Worm (Caenorhabditis elegans) whole organism, young adult: Measurements from ENCODE around the gene bcc-1.

Experiments
- B0035.1 ChIP-seq: sonication (generic microtip); optimal IDR thresholded peaks from 2 replicates; lab custom pipeline; 2016; ENCODE audit warnings: missing genetic modification characterization, mild to moderate bottlenecking, missing compliant biosample characterization, missing genotype, missing genetic modification reagents
- B0261.1 ChIP-seq: sonication (generic microtip); optimal IDR thresholded peaks from 2 replicates; lab custom pipeline; 2016; ENCODE audit warnings: mild to moderate bottlenecking, missing genetic modification characterization, moderate library complexity, missing compliant biosample characterization
- D2030.7 ChIP-seq: fragments of 200-800 bp; sonication (Bioruptor generic); IDR thresholded peaks from 2 replicates; pipeline ENCODE4 v1.3.6; 2022; ENCODE audit warnings: missing genetic modification reagents, missing genetic modification characterization, missing compliant biosample characterization
- F10E7.11 ChIP-seq: sonication (generic microtip); optimal IDR thresholded peaks from 2 replicates; lab custom pipeline; 2017; ENCODE audit warnings: mild to moderate bottlenecking, missing genetic modification characterization, moderate library complexity, missing compliant biosample characterization
- F37B4.10 ChIP-seq: fragments of 200-800 bp; sonication (Bioruptor generic); IDR thresholded peaks from 2 replicates; pipeline ENCODE4 v1.3.6; 2022; ENCODE audit warnings: missing genetic modification characterization, missing compliant biosample characterization
- F57A8.1 ChIP-seq: fragments of 200-800 bp; sonication (Bioruptor generic); optimal IDR thresholded peaks from 2 replicates; lab custom pipeline; 2018; ENCODE audit warnings: mild to moderate bottlenecking, missing genetic modification characterization, moderate library complexity, missing compliant biosample characterization
- Y67H2A.10 ChIP-seq: fragments of 200-800 bp; sonication (Bioruptor generic); conservative IDR thresholded peaks from 2 replicates; pipeline ENCODE4 v1.3.6; 2022; ENCODE audit warnings: missing genetic modification reagents, missing genetic modification characterization, missing compliant biosample characterization
- Y95B8A.8 ChIP-seq: fragments of 200-800 bp; sonication (Bioruptor generic); IDR thresholded peaks from 2 replicates; pipeline ENCODE4 v1.3.6; 2022; ENCODE audit warnings: missing genetic modification reagents, missing genetic modification characterization, missing compliant biosample characterization
- ZK185.1 ChIP-seq: sonication (generic microtip); optimal IDR thresholded peaks from 2 replicates; lab custom pipeline; 2016; ENCODE audit warnings: mild to moderate bottlenecking, missing genetic modification characterization, missing compliant biosample characterization; ENCODE audit not compliant: poor library complexity, severe bottlenecking
- ama-1 ChIP-seq, 3 experiments: fragments of 150-350 bp in 1 of 3; sonication (generic microtip) in 2 of 3; optimal IDR thresholded peaks; 2 replicates each; lab custom pipeline; 2014 to 2018; ENCODE audit warnings: missing biosample characterization in 2 of 3, missing genetic modification characterization in 2 of 3, missing genetic modification reagents in 2 of 3
- athp-1 ChIP-seq: sonication (generic microtip); optimal IDR thresholded peaks from 2 replicates; lab custom pipeline; 2017; ENCODE audit warnings: mild to moderate bottlenecking, missing genetic modification characterization, missing compliant biosample characterization
- attf-3 ChIP-seq: fragments of 200-800 bp; sonication (Bioruptor generic); conservative IDR thresholded peaks from 2 replicates; pipeline ENCODE4 v1.3.6; 2022; ENCODE audit warnings: missing genetic modification reagents, missing genetic modification characterization, missing compliant biosample characterization
- attf-5 ChIP-seq: fragments of 200-800 bp; sonication (Bioruptor generic); optimal IDR thresholded peaks from 2 replicates; lab custom pipeline; 2018; ENCODE audit warnings: mild to moderate bottlenecking, missing genetic modification characterization, missing compliant biosample characterization
- attf-6 ChIP-seq: fragments of 200-800 bp; sonication (Bioruptor generic); IDR thresholded peaks from 2 replicates; pipeline ENCODE4 v1.3.6; 2022; ENCODE audit warnings: missing genetic modification reagents, missing genetic modification characterization, missing compliant biosample characterization
- bed-1 ChIP-seq: fragments of 200-800 bp; sonication (Bioruptor generic); IDR thresholded peaks from 2 replicates; pipeline ENCODE4 v1.3.6; 2022; ENCODE audit warnings: missing genetic modification reagents, missing genetic modification characterization, missing compliant biosample characterization
- ceh-100 ChIP-seq: fragments of 200-800 bp; sonication (Bioruptor generic); IDR thresholded peaks from 2 replicates; pipeline ENCODE4 v1.3.6; 2022; ENCODE audit warnings: missing genetic modification reagents, missing genetic modification characterization, missing compliant biosample characterization
- ceh-27 ChIP-seq: fragments of 200-800 bp; sonication (Bioruptor generic); optimal IDR thresholded peaks from 2 replicates; lab custom pipeline; 2018; ENCODE audit warnings: mild to moderate bottlenecking, missing genetic modification characterization, moderate library complexity, missing compliant biosample characterization
- ceh-40 ChIP-seq: fragments of 200-800 bp; sonication (Bioruptor generic); IDR thresholded peaks from 2 replicates; pipeline ENCODE4 v1.3.6; 2022; ENCODE audit warnings: missing genetic modification characterization, missing compliant biosample characterization
- ceh-91 ChIP-seq: fragments of 200-800 bp; sonication (Bioruptor generic); IDR thresholded peaks from 2 replicates; pipeline ENCODE4 v1.3.6; 2022; ENCODE audit warnings: missing genetic modification reagents, missing genetic modification characterization, missing compliant biosample characterization
- chd-7 ChIP-seq: sonication (generic microtip); optimal IDR thresholded peaks from 2 replicates; lab custom pipeline; 2016; ENCODE audit warnings: mild to moderate bottlenecking, missing genetic modification characterization, moderate library complexity, missing compliant biosample characterization
- egl-44 ChIP-seq: fragments of 200-800 bp; sonication (Bioruptor generic); IDR thresholded peaks from 2 replicates; pipeline ENCODE4 v1.3.6; 2022; ENCODE audit warnings: missing genetic modification reagents, missing genetic modification characterization, missing compliant biosample characterization
- ets-4 ChIP-seq: fragments of 200-800 bp; sonication (Bioruptor generic); optimal IDR thresholded peaks from 2 replicates; lab custom pipeline; 2018; ENCODE audit warnings: mild to moderate bottlenecking, missing genetic modification characterization, missing compliant biosample characterization
- hlh-26 ChIP-seq: fragments of 200-800 bp; sonication (Bioruptor generic); conservative IDR thresholded peaks from 2 replicates; pipeline ENCODE4 v1.3.6; 2022; ENCODE audit warnings: missing genetic modification reagents, missing genetic modification characterization, missing compliant biosample characterization
- hrde-1 ChIP-seq: sonication (generic microtip); optimal IDR thresholded peaks from 2 replicates; lab custom pipeline; 2016; ENCODE audit warnings: missing genetic modification characterization, mild to moderate bottlenecking, missing compliant biosample characterization, moderate library complexity, missing genotype, missing genetic modification reagents, borderline replicate concordance
- madf-10 ChIP-seq: sonication (generic microtip); optimal IDR thresholded peaks from 2 replicates; lab custom pipeline; 2016; ENCODE audit warnings: mild to moderate bottlenecking, missing genetic modification characterization, missing compliant biosample characterization
- madf-3 ChIP-seq: fragments of 200-800 bp; sonication (Bioruptor generic); IDR thresholded peaks from 2 replicates; pipeline ENCODE4 v1.3.6; 2022; ENCODE audit warnings: missing genetic modification reagents, missing genetic modification characterization, missing compliant biosample characterization
- madf-8 ChIP-seq: fragments of 200-800 bp; sonication (Bioruptor generic); conservative IDR thresholded peaks from 2 replicates; pipeline ENCODE4 v1.3.6; 2022; ENCODE audit warnings: missing genetic modification reagents, missing genetic modification characterization, missing compliant biosample characterization
- mcd-1 ChIP-seq: fragments of 200-800 bp; sonication (Bioruptor generic); IDR thresholded peaks from 2 replicates; pipeline ENCODE4 v1.3.6; 2022; ENCODE audit warnings: missing genetic modification reagents, missing genetic modification characterization, missing compliant biosample characterization
- nfya-1 ChIP-seq: sonication (generic microtip); optimal IDR thresholded peaks from 2 replicates; lab custom pipeline; 2017; ENCODE audit warnings: antibody characterized with exemption, missing compliant biosample characterization, missing genetic modification characterization, borderline replicate concordance; ENCODE audit not compliant: insufficient read depth
- snpc-1.3 ChIP-seq: sonication (generic microtip); optimal IDR thresholded peaks from 2 replicates; lab custom pipeline; 2017; ENCODE audit warnings: missing genetic modification characterization, mild to moderate bottlenecking, missing compliant biosample characterization, antibody characterized with exemption, moderate library complexity, missing genotype, missing genetic modification reagents; ENCODE audit not compliant: insufficient read depth
- tbp1 ChIP-seq: fragments of 200-800 bp; sonication (Bioruptor generic); optimal IDR thresholded peaks from 2 replicates; lab custom pipeline; 2018; ENCODE audit warnings: mild to moderate bottlenecking, missing genetic modification characterization, missing compliant biosample characterization
- tbx-9 ChIP-seq: sonication (generic microtip); optimal IDR thresholded peaks from 2 replicates; lab custom pipeline; 2016; ENCODE audit warnings: borderline replicate concordance, missing genetic modification characterization, inconsistent platforms, missing compliant biosample characterization
- tlf-1 ChIP-seq: fragments of 200-800 bp; sonication (Bioruptor generic); optimal IDR thresholded peaks from 2 replicates; lab custom pipeline; 2018; ENCODE audit warnings: mild to moderate bottlenecking, missing genetic modification characterization, missing compliant biosample characterization
- unc-130 ChIP-seq: sonication (generic microtip); optimal IDR thresholded peaks from 2 replicates; lab custom pipeline; 2016; ENCODE audit warnings: missing genetic modification reagents, missing genetic modification characterization, missing compliant biosample characterization
- ztf-25 ChIP-seq: fragments of 200-800 bp; sonication (Bioruptor generic); IDR thresholded peaks from 2 replicates; pipeline ENCODE4 v1.3.6; 2022; ENCODE audit warnings: missing genetic modification reagents, missing genetic modification characterization, missing compliant biosample characterization
- ztf-6 ChIP-seq: fragments of 200-800 bp; sonication (Bioruptor generic); IDR thresholded peaks from 2 replicates; pipeline ENCODE4 v1.3.6; 2022; ENCODE audit warnings: missing genetic modification reagents, missing genetic modification characterization, missing compliant biosample characterization

Gene bcc-1

ce11 chrIV:11070895-11071294 is 21.5 kb downstream of the bcc-1 start:
- peak; percentile 5 for TF ChIP-seq ceh-27
- TF ChIP-seq ZK185.1 (tag; lab: Kevin White, UChicago): peak; percentile 32

ce11 chrIV:11068314-11068713 is 24.0 kb downstream of the bcc-1 start:
- TF ChIP-seq Y95B8A.8 (GFP tag; lab: Robert Waterston, UW) (no peak), ets-4 (GFP tag; lab: Kevin White, UChicago) (no peak), madf-8 (GFP tag; lab: Robert Waterston, UW) (no peak), athp-1 (tag; lab: Kevin White, UChicago) (no peak), ama-1 (optimal IDR thresholded peaks at IDR 0.05; lab: Kevin White, UChicago) (no peak), ama-1 (GFP tag; optimal IDR thresholded peaks at IDR 0.05; lab: Kevin White, UChicago) (no peak), bed-1 (GFP tag; lab: Robert Waterston, UW) (no peak), ceh-40 (GFP tag; lab: Robert Waterston, UW) (no peak), ceh-27 (no peak)

- TF ChIP-seq attf-6 (GFP tag; lab: Robert Waterston, UW): no peak
- no peak for TF ChIP-seq tbp1 (GFP tag; lab: Kevin White, UChicago)
- no peak for TF ChIP-seq hrde-1 (tag; lab: Kevin White, UChicago)
- TF ChIP-seq attf-5: no peak
- no peak for TF ChIP-seq F57A8.1 (GFP tag; lab: Kevin White, UChicago)
- TF ChIP-seq egl-44 (GFP tag; lab: Robert Waterston, UW): no peak
- no peak for TF ChIP-seq madf-10 (tag; lab: Kevin White, UChicago)
Measured at ce11 chrIV:11067003-11067402, 25.3 kb downstream of the bcc-1 start, which contains the start of gene ttr-17. TSS of gene ttr-17 (minus strand) at chrIV:11067026.

ce11 chrIV:11063962-11064361 is 28.4 kb downstream of the bcc-1 start, which contains the start of gene ttr-16:
TSS of gene ttr-16 (minus strand) at chrIV:11064137.
- TF ChIP-seq nfya-1 (tag; lab: Kevin White, UChicago) (no peak), hlh-26 (GFP tag; lab: Robert Waterston, UW) (no peak), madf-8 (GFP tag; lab: Robert Waterston, UW) (no peak), tlf-1 (GFP tag; lab: Kevin White, UChicago) (no peak), bed-1 (GFP tag; lab: Robert Waterston, UW) (no peak), chd-7 (tag; lab: Kevin White, UChicago) (no peak), tbx-9 (tag; lab: Kevin White, UChicago) (no peak), ama-1 (optimal IDR thresholded peaks at IDR 0.05; lab: Kevin White, UChicago) (no peak), ama-1 (GFP tag; optimal IDR thresholded peaks at IDR 0.05; lab: Kevin White, UChicago) (no peak), F37B4.10 (GFP tag; lab: Robert Waterston, UW) (no peak), ceh-91 (GFP tag; lab: Robert Waterston, UW) (no peak), snpc-1.3 (no peak)

ce11 chrIV:11062984-11063613 is 29.3 kb downstream of the bcc-1 start:
- TF ChIP-seq madf-3 (0 out of 2 replicates have a peak, but pooled peaks have one; percentile 3), ztf-6 (GFP tag; lab: Robert Waterston, UW) (no peak)
- TF ChIP-seq, all 124 proteins: peak for 1

- no peak for TF ChIP-seq attf-3 (GFP tag; lab: Robert Waterston, UW)
- no peak for TF ChIP-seq ceh-91 (GFP tag; lab: Robert Waterston, UW)
- TF ChIP-seq Y67H2A.10 (GFP tag; lab: Robert Waterston, UW): no peak
- TF ChIP-seq unc-130: no peak
- no peak for TF ChIP-seq F10E7.11 (tag; lab: Kevin White, UChicago)
- no peak for TF ChIP-seq B0261.1
- peak; percentile 93 for TF ChIP-seq ceh-100 (GFP tag; lab: Robert Waterston, UW)
- no peak for TF ChIP-seq B0035.1 (tag; lab: Kevin White, UChicago)
- TF ChIP-seq ztf-25 (GFP tag; lab: Robert Waterston, UW): no peak
- TF ChIP-seq mcd-1: peak; percentile 73
- TF ChIP-seq D2030.7 (GFP tag; lab: Robert Waterston, UW): peak; percentile 53; the same call in 1 of the 2 replicates
- TF ChIP-seq madf-8 (GFP tag; lab: Robert Waterston, UW): peak; percentile 20; the same call in 1 of the 2 replicates
Measured at ce11 chrIV:11053652-11054317, 38.6 kb downstream of the bcc-1 start, which contains the start of the genes F36H1.12 and lin-3. TSS of gene F36H1.12 (minus strand) at chrIV:11053702. TSS of gene lin-3 (plus strand) at chrIV:11054308.
